Worm (Caenorhabditis elegans) whole organism, mixed stage, embryonic: ENCODE results near the gene ttr-1.

Source experiments
- M03D4.4 ChIP-seq: sonication (generic microtip); optimal IDR thresholded peaks from 2 replicates; lab custom pipeline; 2017; ENCODE audit warnings: mild to moderate bottlenecking, missing genetic modification characterization, missing compliant biosample characterization
- bed-3 ChIP-seq: fragments of 200-800 bp; sonication (Bioruptor generic); optimal IDR thresholded peaks from 3 replicates; lab custom pipeline; 2018; ENCODE audit warnings: mild to moderate bottlenecking, missing genetic modification characterization, moderate library complexity, missing compliant biosample characterization
- blmp-1 ChIP-seq: fragments of 150-350 bp; optimal IDR thresholded peaks from 2 replicates; lab custom pipeline; 2014; ENCODE audit warnings: missing biosample characterization, missing genetic modification characterization
- ceh-39 ChIP-seq: fragments of 150-350 bp; optimal IDR thresholded peaks from 2 replicates; lab custom pipeline; 2014; ENCODE audit warnings: missing biosample characterization, missing genetic modification characterization
- ceh-43 ChIP-seq: fragments of 200-800 bp; sonication (Bioruptor generic); optimal IDR thresholded peaks from 2 replicates; lab custom pipeline; 2018; ENCODE audit warnings: mild to moderate bottlenecking, missing genetic modification characterization, moderate library complexity, missing compliant biosample characterization
- ceh-83 ChIP-seq: fragments of 200-800 bp; sonication (Bioruptor generic); optimal IDR thresholded peaks from 2 replicates; lab custom pipeline; 2018; ENCODE audit warnings: mild to moderate bottlenecking, missing genetic modification characterization, missing compliant biosample characterization
- ces-1 ChIP-seq: fragments of 150-350 bp; optimal IDR thresholded peaks from 2 replicates; lab custom pipeline; 2014; ENCODE audit warnings: missing biosample characterization, missing genetic modification reagents, missing genetic modification characterization
- cnd-1 ChIP-seq: fragments of 200-800 bp; sonication (Bioruptor generic); optimal IDR thresholded peaks from 2 replicates; lab custom pipeline; 2018; ENCODE audit warnings: mild to moderate bottlenecking, missing genetic modification characterization, missing compliant biosample characterization
- drap-1 ChIP-seq: fragments of 200-800 bp; sonication (Bioruptor generic); optimal IDR thresholded peaks from 3 replicates; lab custom pipeline; 2018; ENCODE audit warnings: mild to moderate bottlenecking, missing genetic modification characterization, missing compliant biosample characterization
- elt-1 ChIP-seq: sonication (generic microtip); optimal IDR thresholded peaks from 2 replicates; lab custom pipeline; 2017; ENCODE audit warnings: missing genetic modification characterization, mild to moderate bottlenecking, missing compliant biosample characterization, antibody characterized with exemption, moderate library complexity, borderline replicate concordance; ENCODE audit not compliant: insufficient read depth
- elt-3 ChIP-seq: fragments of 150-350 bp; optimal IDR thresholded peaks from 2 replicates; lab custom pipeline; 2014; ENCODE audit warnings: missing biosample characterization, missing genetic modification characterization
- flh-1 ChIP-seq: fragments of 200-800 bp; sonication (Bioruptor generic); optimal IDR thresholded peaks from 2 replicates; lab custom pipeline; 2018; ENCODE audit warnings: mild to moderate bottlenecking, missing genetic modification characterization, moderate library complexity, missing compliant biosample characterization
- ham-2 ChIP-seq: fragments of 200-800 bp; sonication (Bioruptor generic); optimal IDR thresholded peaks from 2 replicates; lab custom pipeline; 2018; ENCODE audit warnings: mild to moderate bottlenecking, missing genetic modification characterization, missing compliant biosample characterization
- hlh-1 ChIP-seq: fragments of 150-350 bp; optimal IDR thresholded peaks from 2 replicates; lab custom pipeline; 2014; ENCODE audit warnings: missing biosample characterization, missing genetic modification reagents, missing genetic modification characterization
- lin-13 ChIP-seq: fragments of 150-350 bp; optimal IDR thresholded peaks from 2 replicates; lab custom pipeline; 2014; ENCODE audit warnings: missing biosample characterization, missing genetic modification characterization
- lin-32 ChIP-seq: fragments of 200-800 bp; sonication (Bioruptor generic); optimal IDR thresholded peaks from 2 replicates; lab custom pipeline; 2018; ENCODE audit warnings: mild to moderate bottlenecking, missing genetic modification characterization, missing compliant biosample characterization
- lsy-2 ChIP-seq: fragments of 150-350 bp; optimal IDR thresholded peaks from 2 replicates; lab custom pipeline; 2014; ENCODE audit warnings: missing biosample characterization, missing genetic modification characterization
- mab-5 ChIP-seq: fragments of 150-350 bp; optimal IDR thresholded peaks from 2 replicates; lab custom pipeline; 2014; ENCODE audit warnings: missing biosample characterization, missing genetic modification characterization
- mep-1 ChIP-seq: fragments of 150-350 bp; optimal IDR thresholded peaks from 2 replicates; lab custom pipeline; 2017; ENCODE audit warnings: missing biosample characterization, missing genetic modification reagents, missing genetic modification characterization, inconsistent platforms
- mls-2 ChIP-seq: sonication (generic microtip); optimal IDR thresholded peaks from 2 replicates; lab custom pipeline; 2016; ENCODE audit warnings: mild to moderate bottlenecking, missing genetic modification characterization, moderate library complexity, missing compliant biosample characterization
- nhr-12 ChIP-seq: fragments of 150-350 bp; optimal IDR thresholded peaks from 2 replicates; lab custom pipeline; 2014; ENCODE audit warnings: missing biosample characterization, missing genetic modification characterization
- nhr-2 ChIP-seq: fragments of 150-350 bp; optimal IDR thresholded peaks from 2 replicates; lab custom pipeline; 2014; ENCODE audit warnings: missing biosample characterization, missing genetic modification characterization
- nhr-237 ChIP-seq: fragments of 150-350 bp; optimal IDR thresholded peaks from 2 replicates; lab custom pipeline; 2014; ENCODE audit warnings: missing biosample characterization, missing genetic modification characterization
- nhr-28 ChIP-seq: fragments of 150-350 bp; optimal IDR thresholded peaks from 2 replicates; lab custom pipeline; 2014; ENCODE audit warnings: missing biosample characterization, missing genetic modification characterization
- nhr-76 ChIP-seq: sonication (generic microtip); optimal IDR thresholded peaks from 2 replicates; lab custom pipeline; 2017; ENCODE audit warnings: missing biosample characterization, missing genetic modification characterization
- sem-2 ChIP-seq: fragments of 200-800 bp; sonication (Bioruptor generic); optimal IDR thresholded peaks from 2 replicates; lab custom pipeline; 2018; ENCODE audit warnings: mild to moderate bottlenecking, missing genetic modification characterization, missing compliant biosample characterization
- snpc-4 ChIP-seq: fragments of 150-350 bp; optimal IDR thresholded peaks from 2 replicates; lab custom pipeline; 2014; ENCODE audit warnings: missing biosample characterization, missing genetic modification characterization
- sptf-1 ChIP-seq: sonication (generic microtip); optimal IDR thresholded peaks from 2 replicates; lab custom pipeline; 2017; ENCODE audit warnings: mild to moderate bottlenecking, missing genetic modification characterization, moderate library complexity, missing compliant biosample characterization
- tbx-8 ChIP-seq: fragments of 200-800 bp; sonication (Bioruptor generic); optimal IDR thresholded peaks from 2 replicates; lab custom pipeline; 2018; ENCODE audit warnings: mild to moderate bottlenecking, missing genetic modification characterization, moderate library complexity, missing compliant biosample characterization
- unc-120 ChIP-seq: sonication (generic microtip); optimal IDR thresholded peaks from 2 replicates; lab custom pipeline; 2017; ENCODE audit warnings: missing genetic modification characterization, missing compliant biosample characterization; ENCODE audit not compliant: poor library complexity, severe bottlenecking
- unc-39 ChIP-seq: fragments of 150-350 bp; optimal IDR thresholded peaks from 2 replicates; lab custom pipeline; 2014; ENCODE audit warnings: missing biosample characterization, missing genetic modification characterization
- unc-62 ChIP-seq: fragments of 150-350 bp; optimal IDR thresholded peaks from 2 replicates; lab custom pipeline; 2014; ENCODE audit warnings: missing biosample characterization, missing genetic modification reagents, missing genetic modification characterization
- zip-8 ChIP-seq: fragments of 150-350 bp; optimal IDR thresholded peaks from 2 replicates; lab custom pipeline; 2014; ENCODE audit warnings: missing biosample characterization, missing genetic modification characterization
- ztf-11 ChIP-seq: fragments of 150-350 bp; optimal IDR thresholded peaks from 2 replicates; lab custom pipeline; 2014; ENCODE audit warnings: missing biosample characterization, missing genetic modification characterization

The ttr-1 gene

ce11 chrIII:9903694-9904292, 25.1 kb upstream of the ttr-1 start:
- TF ChIP-seq lin-13 (tag; lab: Kevin White, UChicago) (no peak), unc-39 (tag; lab: Kevin White, UChicago) (no peak)

- no peak for TF ChIP-seq snpc-4 (tag; lab: Kevin White, UChicago)
- TF ChIP-seq ces-1 (GFP tag; lab: Kevin White, UChicago), result peak; percentile 81
Measured at ce11 chrIII:9905307-9905706, 23.6 kb upstream of the ttr-1 start.

- no peak for TF ChIP-seq nhr-12 (tag; lab: Kevin White, UChicago)
- no peak for TF ChIP-seq sem-2 (GFP tag; lab: Kevin White, UChicago)
- TF ChIP-seq unc-62 (GFP tag; lab: Kevin White, UChicago), result no peak
- TF ChIP-seq lin-13 (tag; lab: Kevin White, UChicago), result no peak
- no peak for TF ChIP-seq ham-2 (GFP tag; lab: Kevin White, UChicago)
- TF ChIP-seq blmp-1 (tag; lab: Kevin White, UChicago), result no peak
- no peak for TF ChIP-seq nhr-76
- TF ChIP-seq nhr-28, result no peak
Measured at ce11 chrIII:9907574-9907973, 21.3 kb upstream of the ttr-1 start.

ce11 chrIII:9908769-9909168, 20.1 kb upstream of the ttr-1 start:
- TF ChIP-seq ceh-39 (tag; lab: Kevin White, UChicago) (no peak), nhr-2 (tag; lab: Kevin White, UChicago) (no peak), lsy-2 (tag; lab: Kevin White, UChicago) (no peak), lin-32 (GFP tag; lab: Kevin White, UChicago) (no peak), unc-62 (GFP tag; lab: Kevin White, UChicago) (no peak), mls-2 (no peak), flh-1 (no peak), elt-3 (no peak), hlh-1 (no peak), sem-2 (GFP tag; lab: Kevin White, UChicago) (no peak), ztf-11 (no peak), ces-1 (GFP tag; lab: Kevin White, UChicago) (no peak), M03D4.4 (tag; lab: Kevin White, UChicago) (no peak)

ce11 chrIII:9910608-9911479, 18.0 kb upstream of the ttr-1 start, which contains the start of the genes cyld-1 and F40F12.9:
Gene cyld-1, minus strand, starts transcription at chrIII:9910658.
Gene F40F12.9, plus strand, starts transcription at chrIII:9911328.
- TF ChIP-seq elt-1 (tag; lab: Kevin White, UChicago), result no peak
- TF ChIP-seq mab-5 (tag; lab: Kevin White, UChicago), result no peak
- no peak for TF ChIP-seq lin-13 (tag; lab: Kevin White, UChicago)
- TF ChIP-seq ham-2 (GFP tag; lab: Kevin White, UChicago), result no peak
- TF ChIP-seq zip-8 (tag; lab: Kevin White, UChicago), result no peak
- no peak for TF ChIP-seq blmp-1 (tag; lab: Kevin White, UChicago)
- TF ChIP-seq hlh-1, result no peak
- no peak for TF ChIP-seq nhr-12 (tag; lab: Kevin White, UChicago)
- no peak for TF ChIP-seq nhr-28
- no peak for TF ChIP-seq ces-1 (GFP tag; lab: Kevin White, UChicago)
- no peak for TF ChIP-seq mls-2
- TF ChIP-seq snpc-4 (tag; lab: Kevin White, UChicago), result no peak
- no peak for TF ChIP-seq lin-32 (GFP tag; lab: Kevin White, UChicago)
- no peak for TF ChIP-seq cnd-1 (tag; lab: Kevin White, UChicago)
- TF ChIP-seq ceh-43, result no peak

- TF ChIP-seq ztf-11, result no peak
Measured at ce11 chrIII:9912501-9912900, 16.4 kb upstream of the ttr-1 start.

ce11 chrIII:9912998-9913397, 15.9 kb upstream of the ttr-1 start:
- TF ChIP-seq tbx-8 (GFP tag; lab: Kevin White, UChicago), result no peak
- no peak for TF ChIP-seq sptf-1 (tag; lab: Kevin White, UChicago)
- TF ChIP-seq unc-62 (GFP tag; lab: Kevin White, UChicago), result no peak
- TF ChIP-seq mep-1, result no peak
- no peak for TF ChIP-seq ztf-11
- no peak for TF ChIP-seq flh-1
- TF ChIP-seq lin-13 (tag; lab: Kevin White, UChicago), result no peak
- TF ChIP-seq blmp-1 (tag; lab: Kevin White, UChicago), result no peak
- TF ChIP-seq ceh-83 (GFP tag; lab: Kevin White, UChicago), result no peak
- TF ChIP-seq unc-120 (tag; lab: Kevin White, UChicago), result no peak
- no peak for TF ChIP-seq bed-3 (GFP tag; lab: Kevin White, UChicago)
- no peak for TF ChIP-seq drap-1 (GFP tag; lab: Kevin White, UChicago)
- no peak for TF ChIP-seq ces-1 (GFP tag; lab: Kevin White, UChicago)
- no peak for TF ChIP-seq nhr-237
- no peak for TF ChIP-seq ceh-39 (tag; lab: Kevin White, UChicago)
- TF ChIP-seq nhr-12 (tag; lab: Kevin White, UChicago), result no peak
- no peak for TF ChIP-seq cnd-1 (tag; lab: Kevin White, UChicago)
- no peak for TF ChIP-seq M03D4.4 (tag; lab: Kevin White, UChicago)
- no peak for TF ChIP-seq ham-2 (GFP tag; lab: Kevin White, UChicago)
